Worm (Caenorhabditis elegans) whole organism, young adult: ENCODE results near the gene C28H8.3.

Source experiments
- C17E4.6 ChIP-seq: fragments of 200-800 bp; sonication (Bioruptor generic); IDR thresholded peaks from 2 replicates; pipeline ENCODE4 v1.3.6; 2022; ENCODE audit warnings: missing genetic modification reagents, missing genetic modification characterization, missing compliant biosample characterization
- D2030.7 ChIP-seq: fragments of 200-800 bp; sonication (Bioruptor generic); IDR thresholded peaks from 2 replicates; pipeline ENCODE4 v1.3.6; 2022; ENCODE audit warnings: missing genetic modification reagents, missing genetic modification characterization, missing compliant biosample characterization
- F33H1.4 ChIP-seq: fragments of 200-800 bp; sonication (Bioruptor generic); IDR thresholded peaks from 2 replicates; pipeline ENCODE4 v1.3.6; 2022; ENCODE audit warnings: missing genetic modification reagents, missing genetic modification characterization, missing compliant biosample characterization
- F37B4.10 ChIP-seq: fragments of 200-800 bp; sonication (Bioruptor generic); IDR thresholded peaks from 2 replicates; pipeline ENCODE4 v1.3.6; 2022; ENCODE audit warnings: missing genetic modification characterization, missing compliant biosample characterization
- F49E8.2 ChIP-seq: sonication (generic microtip); optimal IDR thresholded peaks from 3 replicates; lab custom pipeline; 2017; ENCODE audit warnings: missing genetic modification characterization, mild to moderate bottlenecking, missing compliant biosample characterization, antibody characterized with exemption, moderate library complexity; ENCODE audit not compliant: insufficient read depth
- T26A5.8 ChIP-seq: sonication (generic microtip); optimal IDR thresholded peaks from 2 replicates; lab custom pipeline; 2016; ENCODE audit warnings: missing genetic modification characterization, missing compliant biosample characterization
- Y53G8AR.9 ChIP-seq: fragments of 200-800 bp; sonication (Bioruptor generic); conservative IDR thresholded peaks from 2 replicates; pipeline ENCODE4 v1.3.6; 2022; ENCODE audit warnings: missing genetic modification reagents, missing genetic modification characterization, missing compliant biosample characterization
- Y79H2A.3 ChIP-seq: fragments of 200-800 bp; sonication (Bioruptor generic); conservative IDR thresholded peaks from 2 replicates; pipeline ENCODE4 v1.3.6; 2022; ENCODE audit warnings: missing genetic modification reagents, missing genetic modification characterization, missing compliant biosample characterization
- attf-6 ChIP-seq: fragments of 200-800 bp; sonication (Bioruptor generic); IDR thresholded peaks from 2 replicates; pipeline ENCODE4 v1.3.6; 2022; ENCODE audit warnings: missing genetic modification reagents, missing genetic modification characterization, missing compliant biosample characterization
- ccch-3 ChIP-seq: fragments of 200-800 bp; sonication (Bioruptor generic); optimal IDR thresholded peaks from 2 replicates; lab custom pipeline; 2018; ENCODE audit warnings: mild to moderate bottlenecking, missing genetic modification characterization, missing compliant biosample characterization
- cebp-1 ChIP-seq, 2 experiments: fragments of 200-800 bp in 1 of 2; sonication (Bioruptor generic) in 1 of 2; sonication (generic microtip) in 1 of 2; IDR thresholded peaks in 1 of 2; optimal IDR thresholded peaks in 1 of 2; 2 replicates each; pipeline versions ENCODE4 v1.3.6 to Lab custom; 2017 to 2022; ENCODE audit warnings: missing compliant biosample characterization in 2 of 2, missing genetic modification characterization in 2 of 2, mild to moderate bottlenecking in 1 of 2, missing genetic modification reagents in 1 of 2, moderate library complexity in 1 of 2
- ceh-58 ChIP-seq: fragments of 200-800 bp; sonication (Bioruptor generic); IDR thresholded peaks from 2 replicates; pipeline ENCODE4 v1.3.6; 2022; ENCODE audit warnings: missing genetic modification characterization, missing compliant biosample characterization
- ceh-91 ChIP-seq: fragments of 200-800 bp; sonication (Bioruptor generic); IDR thresholded peaks from 2 replicates; pipeline ENCODE4 v1.3.6; 2022; ENCODE audit warnings: missing genetic modification reagents, missing genetic modification characterization, missing compliant biosample characterization
- die-1 ChIP-seq: sonication (generic microtip); optimal IDR thresholded peaks from 2 replicates; lab custom pipeline; 2016; ENCODE audit warnings: missing genotype, mild to moderate bottlenecking, missing genetic modification characterization, missing compliant biosample characterization
- efl-1 ChIP-seq: fragments of 150-350 bp; optimal IDR thresholded peaks from 2 replicates; lab custom pipeline; 2014; ENCODE audit warnings: missing biosample characterization, missing genetic modification reagents, missing genetic modification characterization
- egrh-3 ChIP-seq: fragments of 200-800 bp; sonication (Bioruptor generic); IDR thresholded peaks from 2 replicates; pipeline ENCODE4 v1.3.6; 2022; ENCODE audit warnings: missing genetic modification reagents, missing genetic modification characterization, missing compliant biosample characterization
- gei-17 ChIP-seq: fragments of 200-800 bp; sonication (Bioruptor generic); optimal IDR thresholded peaks from 2 replicates; lab custom pipeline; 2018; ENCODE audit warnings: mild to moderate bottlenecking, missing genetic modification characterization, missing compliant biosample characterization
- him-1 ChIP-seq: sonication (generic microtip); optimal IDR thresholded peaks from 2 replicates; lab custom pipeline; 2016; ENCODE audit warnings: missing genotype, missing genetic modification reagents, missing genetic modification characterization, missing compliant biosample characterization
- hmg-1.2 ChIP-seq: fragments of 200-800 bp; sonication (Bioruptor generic); IDR thresholded peaks from 2 replicates; pipeline ENCODE4 v1.3.6; 2022; ENCODE audit warnings: missing genetic modification reagents, missing genetic modification characterization, missing compliant biosample characterization
- hrde-1 ChIP-seq: sonication (generic microtip); optimal IDR thresholded peaks from 2 replicates; lab custom pipeline; 2016; ENCODE audit warnings: missing genetic modification characterization, mild to moderate bottlenecking, missing compliant biosample characterization, moderate library complexity, missing genotype, missing genetic modification reagents, borderline replicate concordance
- hsf-1 ChIP-seq: fragments of 200-800 bp; sonication (Bioruptor generic); IDR thresholded peaks from 2 replicates; pipeline ENCODE4 v1.3.6; 2022; ENCODE audit warnings: missing genetic modification reagents, missing genetic modification characterization, missing compliant biosample characterization
- lag-1 ChIP-seq: fragments of 200-800 bp; sonication (Bioruptor generic); IDR thresholded peaks from 2 replicates; pipeline ENCODE4 v1.3.6; 2022; ENCODE audit warnings: missing genetic modification reagents, missing genetic modification characterization, missing compliant biosample characterization
- lsl-1 ChIP-seq: fragments of 200-800 bp; sonication (Bioruptor generic); optimal IDR thresholded peaks from 2 replicates; lab custom pipeline; 2018; ENCODE audit warnings: mild to moderate bottlenecking, missing genetic modification characterization, moderate library complexity, missing compliant biosample characterization
- lsy-27 ChIP-seq: sonication (generic microtip); optimal IDR thresholded peaks from 2 replicates; lab custom pipeline; 2017; ENCODE audit warnings: missing genetic modification characterization, mild to moderate bottlenecking, missing compliant biosample characterization, antibody characterized with exemption, missing genotype, borderline replicate concordance; ENCODE audit not compliant: insufficient read depth
- madf-6 ChIP-seq: fragments of 200-800 bp; sonication (Bioruptor generic); IDR thresholded peaks from 2 replicates; pipeline ENCODE4 v1.3.6; 2022; ENCODE audit warnings: missing genetic modification reagents, missing genetic modification characterization, missing compliant biosample characterization
- madf-8 ChIP-seq: fragments of 200-800 bp; sonication (Bioruptor generic); conservative IDR thresholded peaks from 2 replicates; pipeline ENCODE4 v1.3.6; 2022; ENCODE audit warnings: missing genetic modification reagents, missing genetic modification characterization, missing compliant biosample characterization
- mel-28 ChIP-seq: sonication (generic microtip); optimal IDR thresholded peaks from 2 replicates; lab custom pipeline; 2016; ENCODE audit warnings: borderline replicate concordance, mild to moderate bottlenecking, missing genetic modification characterization, missing compliant biosample characterization
- nfya-1 ChIP-seq: sonication (generic microtip); optimal IDR thresholded peaks from 2 replicates; lab custom pipeline; 2017; ENCODE audit warnings: antibody characterized with exemption, missing compliant biosample characterization, missing genetic modification characterization, borderline replicate concordance; ENCODE audit not compliant: insufficient read depth
- sea-2 ChIP-seq: fragments of 200-800 bp; sonication (Bioruptor generic); IDR thresholded peaks from 2 replicates; pipeline ENCODE4 v1.3.6; 2022; ENCODE audit warnings: missing genetic modification characterization, missing compliant biosample characterization
- xnd-1 ChIP-seq: sonication (generic microtip); optimal IDR thresholded peaks from 2 replicates; lab custom pipeline; 2016; ENCODE audit warnings: missing genotype, missing genetic modification reagents, missing genetic modification characterization, missing compliant biosample characterization
- ztf-28 ChIP-seq: fragments of 200-800 bp; sonication (Bioruptor generic); IDR thresholded peaks from 2 replicates; pipeline ENCODE4 v1.3.6; 2022; ENCODE audit warnings: missing genetic modification reagents, missing genetic modification characterization, missing compliant biosample characterization

The C28H8.3 gene

ce11 chrIII:5953913-5954290 is 45.4 kb downstream of the C28H8.3 start (continued):
- peak; percentile 81; the same call in 1 of the 2 replicates for TF ChIP-seq egrh-3 (GFP tag; lab: Robert Waterston, UW)

DNA sequence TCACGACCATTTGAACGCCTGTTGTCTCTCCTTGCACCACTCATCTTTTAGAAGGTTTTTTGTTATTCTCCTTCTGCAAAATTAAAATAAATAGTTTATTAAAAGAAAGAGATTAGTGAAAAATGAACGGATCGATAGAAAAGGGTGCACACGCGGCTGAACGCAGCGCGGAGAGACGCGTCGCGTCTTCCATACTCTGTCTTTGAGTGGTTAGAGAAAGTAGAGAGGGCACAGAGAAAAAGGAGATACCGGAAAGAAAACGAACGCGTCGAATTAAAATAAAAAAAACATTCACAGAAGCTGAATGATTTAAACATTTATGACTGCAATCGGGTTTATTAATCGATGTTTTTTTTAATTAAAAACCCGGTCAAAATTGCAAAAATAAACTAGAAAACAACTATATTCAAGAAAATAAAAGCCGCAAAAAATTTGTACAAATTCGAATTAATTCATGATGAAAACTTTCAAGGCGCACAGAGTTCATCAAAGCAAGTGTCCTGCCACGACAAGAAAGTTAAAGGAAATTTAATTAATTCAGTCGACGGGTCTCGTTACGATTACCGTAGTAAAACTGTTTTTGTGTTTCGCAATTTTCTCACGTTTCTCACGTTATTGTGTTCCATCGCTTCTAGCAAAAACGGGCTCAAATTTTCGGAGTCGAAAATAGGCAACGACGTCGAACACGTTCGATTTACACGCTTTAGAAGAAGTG is 49.8 kb downstream of the C28H8.3 start, which contains the start of the genes nono-1 and nop-1:
Gene nono-1 (minus strand): TSS at position 75 of the 715 bp plus-strand sequence.
Gene nop-1 (plus strand): TSS at position 551 of the 715 bp plus-strand sequence.
- peak; percentile 87 for TF ChIP-seq madf-6 (GFP tag; lab: Robert Waterston, UW)
- TF ChIP-seq ceh-91 (GFP tag; lab: Robert Waterston, UW), result peak; percentile 49
- no peak for TF ChIP-seq ccch-3 (GFP tag; lab: Kevin White, UChicago)
- peak; percentile 74 for TF ChIP-seq xnd-1 (tag; lab: Kevin White, UChicago)
- peak; percentile 45 for TF ChIP-seq F49E8.2 (tag; lab: Kevin White, UChicago)
- TF ChIP-seq sea-2 (GFP tag; lab: Robert Waterston, UW), result no peak
- no peak for TF ChIP-seq lsy-27 (tag; lab: Kevin White, UChicago)
- peak; percentile 88 for TF ChIP-seq lsl-1 (GFP tag; lab: Kevin White, UChicago)
- TF ChIP-seq gei-17 (GFP tag; lab: Kevin White, UChicago), result no peak
- no peak for TF ChIP-seq C17E4.6 (GFP tag; lab: Robert Waterston, UW)
- no peak for TF ChIP-seq ztf-28 (GFP tag; lab: Robert Waterston, UW)
- TF ChIP-seq him-1 (tag; lab: Kevin White, UChicago), result peak; percentile 33
- no peak for TF ChIP-seq mel-28 (tag; lab: Kevin White, UChicago)
- TF ChIP-seq efl-1 (GFP tag; lab: Kevin White, UChicago), result peak; percentile 37
- no peak for TF ChIP-seq ceh-58 (GFP tag; lab: Robert Waterston, UW)
- no peak for TF ChIP-seq attf-6 (GFP tag; lab: Robert Waterston, UW)
- no peak for TF ChIP-seq nfya-1 (tag; lab: Kevin White, UChicago)
- TF ChIP-seq F37B4.10 (GFP tag; lab: Robert Waterston, UW), result no peak
- TF ChIP-seq hrde-1 (tag; lab: Kevin White, UChicago), result no peak
- TF ChIP-seq cebp-1 (GFP tag; IDR thresholded peaks at IDR 0.05; lab: Robert Waterston, UW), result no peak
- TF ChIP-seq cebp-1 (tag; optimal IDR thresholded peaks at IDR 0.05; lab: Kevin White, UChicago), result peak; percentile 32
- peak; percentile 33; the same call in 1 of the 2 replicates for TF ChIP-seq D2030.7
- TF ChIP-seq hmg-1.2 (GFP tag; lab: Robert Waterston, UW), result peak; percentile 17; the same call in 1 of the 2 replicates
- TF ChIP-seq madf-8 (GFP tag; lab: Robert Waterston, UW), result peak; percentile 60
- TF ChIP-seq F33H1.4 (GFP tag; lab: Robert Waterston, UW), result peak; percentile 89
- TF ChIP-seq, all 124 proteins: peak for 12

DNA sequence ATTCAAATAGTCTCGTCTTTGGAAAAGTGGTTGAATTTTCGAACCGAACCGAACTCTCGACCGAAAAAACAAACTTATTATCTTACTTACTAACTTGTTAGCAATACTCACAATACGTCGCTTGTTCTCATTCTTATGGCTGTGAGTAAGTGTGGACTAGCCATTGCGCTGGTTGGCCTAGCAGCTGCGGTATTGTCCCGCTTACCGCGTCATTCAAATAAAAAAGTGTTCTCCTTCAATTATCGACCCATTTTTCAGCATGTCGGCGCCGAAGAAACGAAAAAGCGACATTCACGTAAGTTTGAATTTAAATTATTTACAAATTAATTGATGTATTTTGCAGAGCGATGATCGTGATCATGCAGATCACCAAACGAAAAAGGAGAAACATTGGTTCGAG is 50.5 kb downstream of the C28H8.3 start:
- TF ChIP-seq Y79H2A.3 (no peak), lag-1 (GFP tag; lab: Robert Waterston, UW) (no peak), die-1 (tag; lab: Kevin White, UChicago) (no peak), Y53G8AR.9 (GFP tag; lab: Robert Waterston, UW) (no peak), T26A5.8 (tag; lab: Kevin White, UChicago) (no peak), hsf-1 (no peak), hrde-1 (tag; lab: Kevin White, UChicago) (no peak), D2030.7 (no peak)
